Fruit fly (Drosophila melanogaster) whole organism, wandering third instar larva: ENCODE measurements around the gene ds.

Source experiments
- Abd-B ChIP-seq: fragments of >200 bp; optimal IDR thresholded peaks from 2 replicates; lab custom pipeline; 2017; ENCODE audit warnings: missing biosample characterization, missing genetic modification characterization
- CG32264 ChIP-seq: fragments of 200-800 bp; sonication (Bioruptor generic); optimal IDR thresholded peaks from 2 replicates; lab custom pipeline; 2016; ENCODE audit warnings: missing biosample characterization, missing genetic modification characterization
- CG9705 ChIP-seq: fragments of 200-800 bp; sonication (Bioruptor generic); optimal IDR thresholded peaks from 2 replicates; lab custom pipeline; 2018; ENCODE audit warnings: missing biosample characterization, mild to moderate bottlenecking, missing genetic modification characterization
- CrebA ChIP-seq: fragments of 200-800 bp; sonication (Bioruptor generic); optimal IDR thresholded peaks from 2 replicates; lab custom pipeline; 2016; ENCODE audit warnings: missing biosample characterization, mild to moderate bottlenecking, missing genetic modification characterization, borderline replicate concordance
- Dfd ChIP-seq: fragments of >200 bp; optimal IDR thresholded peaks from 2 replicates; lab custom pipeline; 2017; ENCODE audit warnings: missing biosample characterization, missing genetic modification characterization
- Dif ChIP-seq: fragments of 200-275, 200-300 bp; sonication (Bioruptor generic); optimal IDR thresholded peaks from 2 replicates; lab custom pipeline; 2018; ENCODE audit warnings: missing biosample characterization, missing genetic modification characterization; ENCODE audit not compliant: partially characterized antibody
- GATAd ChIP-seq: sonication (Bioruptor generic); optimal IDR thresholded peaks from 2 replicates; lab custom pipeline; 2016; ENCODE audit warnings: missing biosample characterization, missing genetic modification characterization
- HLH106 ChIP-seq: fragments of 200-800 bp; optimal IDR thresholded peaks from 3 replicates; lab custom pipeline; 2019; ENCODE audit warnings: missing biosample characterization, mild to moderate bottlenecking, missing genetic modification characterization, moderate library complexity
- Hnf4 ChIP-seq: fragments of 200-800 bp; sonication (Bioruptor generic); optimal IDR thresholded peaks from 2 replicates; lab custom pipeline; 2016; ENCODE audit warnings: missing biosample characterization, mild to moderate bottlenecking, missing genetic modification characterization
- Hr78 ChIP-seq: fragments of >200 bp; optimal IDR thresholded peaks from 2 replicates; lab custom pipeline; 2017; ENCODE audit warnings: missing biosample characterization, missing genetic modification characterization
- Hr83 ChIP-seq: fragments of 200-300 bp; sonication (Bioruptor generic); optimal IDR thresholded peaks from 2 replicates; lab custom pipeline; 2016; ENCODE audit warnings: missing biosample characterization, mild to moderate bottlenecking, missing genetic modification characterization, moderate library complexity; ENCODE audit not compliant: poor library complexity, severe bottlenecking
- Jra ChIP-seq: sonication (Bioruptor generic); optimal IDR thresholded peaks from 2 replicates; lab custom pipeline; 2016; ENCODE audit warnings: missing biosample characterization, missing genetic modification characterization
- Mio ChIP-seq: sonication (Bioruptor generic); optimal IDR thresholded peaks from 2 replicates; lab custom pipeline; 2016; ENCODE audit warnings: missing biosample characterization, missing genetic modification characterization
- Myc ChIP-seq: fragments of >200 bp; optimal IDR thresholded peaks from 2 replicates; lab custom pipeline; 2017
- N ChIP-seq: fragments of >200 bp; optimal IDR thresholded peaks from 2 replicates; lab custom pipeline; 2018; ENCODE audit warnings: missing biosample characterization, missing external identifiers, missing genetic modification characterization
- OdsH ChIP-seq: fragments of 200-800 bp; sonication (Bioruptor generic); optimal IDR thresholded peaks from 2 replicates; lab custom pipeline; 2016; ENCODE audit warnings: missing biosample characterization, mild to moderate bottlenecking, missing genetic modification characterization
- Rel ChIP-seq, 2 experiments: fragments of 200-800 bp; sonication (Bioruptor generic) in 1 of 2; optimal IDR thresholded peaks; 2 replicates in 1 of 2; 3 replicates in 1 of 2; lab custom pipeline; 2016 to 2019; ENCODE audit warnings: mild to moderate bottlenecking in 2 of 2, missing biosample characterization in 2 of 2, missing genetic modification characterization in 2 of 2, moderate library complexity in 1 of 2
- Sp1 ChIP-seq: fragments of 200-800 bp; sonication (Bioruptor generic); optimal IDR thresholded peaks from 3 replicates; lab custom pipeline; 2019; ENCODE audit warnings: missing biosample characterization, mild to moderate bottlenecking, missing genetic modification characterization, moderate library complexity
- Vsx2 ChIP-seq: fragments of 200-300, 225-300 bp; sonication (Bioruptor generic); optimal IDR thresholded peaks from 2 replicates; lab custom pipeline; 2018; ENCODE audit warnings: missing biosample characterization, missing genetic modification characterization; ENCODE audit not compliant: partially characterized antibody
- br ChIP-seq: fragments of 200-800 bp; sonication (Bioruptor generic); optimal IDR thresholded peaks from 2 replicates; lab custom pipeline; 2016; ENCODE audit warnings: missing biosample characterization, missing genetic modification characterization
- brk ChIP-seq: fragments of 200-800 bp; sonication (Bioruptor generic); optimal IDR thresholded peaks from 2 replicates; lab custom pipeline; 2016; ENCODE audit warnings: missing biosample characterization, mild to moderate bottlenecking, missing genetic modification characterization
- dl ChIP-seq, 2 experiments: fragments of 175-275, 200-275 bp in 1 of 2; fragments of 200-275 bp in 1 of 2; sonication (Bioruptor generic); optimal IDR thresholded peaks; lab custom pipeline; 2018; ENCODE audit warnings: mild to moderate bottlenecking in 2 of 2, missing biosample characterization in 2 of 2, missing genetic modification characterization in 2 of 2, moderate library complexity in 2 of 2; ENCODE audit not compliant: partially characterized antibody in 2 of 2, insufficient read depth in 1 of 2
- dmrt93B ChIP-seq: fragments of 200-800 bp; sonication (Bioruptor generic); optimal IDR thresholded peaks from 2 replicates; lab custom pipeline; 2018; ENCODE audit warnings: missing biosample characterization, mild to moderate bottlenecking, missing genetic modification characterization
- dsf ChIP-seq: sonication (Bioruptor generic); optimal IDR thresholded peaks from 2 replicates; lab custom pipeline; 2016; ENCODE audit warnings: missing biosample characterization, missing genetic modification characterization, borderline replicate concordance
- ey ChIP-seq: fragments of 200-800 bp; sonication (Bioruptor generic); optimal IDR thresholded peaks from 2 replicates; lab custom pipeline; 2016; ENCODE audit warnings: missing biosample characterization, missing genetic modification characterization
- foxo ChIP-seq, 2 experiments: fragments of 200-800 bp; sonication (Bioruptor generic); optimal IDR thresholded peaks; 2 replicates in 1 of 2; 3 replicates in 1 of 2; lab custom pipeline; 2016 to 2017; ENCODE audit warnings: missing biosample characterization in 2 of 2, missing genetic modification characterization in 2 of 2
- fru ChIP-seq: fragments of 200-800 bp; sonication (Bioruptor generic); optimal IDR thresholded peaks from 3 replicates; lab custom pipeline; 2016; ENCODE audit warnings: missing biosample characterization, mild to moderate bottlenecking, missing genetic modification characterization
- h ChIP-seq: fragments of 200-800 bp; sonication (Bioruptor generic); optimal IDR thresholded peaks from 3 replicates; lab custom pipeline; 2016; ENCODE audit warnings: missing biosample characterization, mild to moderate bottlenecking, missing genetic modification characterization
- jim ChIP-seq: fragments of 175-275, 200-325 bp; sonication (Bioruptor generic); optimal IDR thresholded peaks from 2 replicates; lab custom pipeline; 2016; ENCODE audit warnings: missing biosample characterization, mild to moderate bottlenecking, missing genetic modification characterization
- lola ChIP-seq: fragments of >200 bp; optimal IDR thresholded peaks from 2 replicates; lab custom pipeline; 2017; ENCODE audit warnings: missing biosample characterization, missing genetic modification characterization
- pan ChIP-seq: fragments of >200 bp; optimal IDR thresholded peaks from 2 replicates; lab custom pipeline; 2017
- psq ChIP-seq: fragments of 200-800 bp; sonication (Bioruptor generic); optimal IDR thresholded peaks from 3 replicates; lab custom pipeline; 2017; ENCODE audit warnings: missing biosample characterization, mild to moderate bottlenecking, missing genetic modification characterization, moderate library complexity
- rgr ChIP-seq: fragments of 200-800 bp; sonication (Bioruptor generic); optimal IDR thresholded peaks from 3 replicates; lab custom pipeline; 2016; ENCODE audit warnings: missing biosample characterization, mild to moderate bottlenecking, missing genetic modification characterization
- sage ChIP-seq: fragments of 200-800 bp; sonication (Bioruptor generic); optimal IDR thresholded peaks from 2 replicates; lab custom pipeline; 2016; ENCODE audit warnings: missing biosample characterization, mild to moderate bottlenecking, missing genetic modification characterization
- sv ChIP-seq: fragments of 200-800 bp; sonication (Bioruptor generic); optimal IDR thresholded peaks from 3 replicates; lab custom pipeline; 2016; ENCODE audit warnings: missing biosample characterization, missing genetic modification characterization
- tai ChIP-seq: sonication (Bioruptor generic); optimal IDR thresholded peaks from 2 replicates; lab custom pipeline; 2016; ENCODE audit warnings: missing biosample characterization, missing genetic modification characterization
- usp ChIP-seq: fragments of >200 bp; optimal IDR thresholded peaks from 2 replicates; lab custom pipeline; 2017; ENCODE audit warnings: missing biosample characterization, missing genetic modification characterization
- woc ChIP-seq: sonication (Bioruptor generic); optimal IDR thresholded peaks from 2 replicates; lab custom pipeline; 2016; ENCODE audit warnings: missing biosample characterization, mild to moderate bottlenecking, missing genetic modification characterization

Gene ds

dm6 chr2L:623210-623873 lies 91.4 kb downstream of the ds start:
- TF ChIP-seq lola (no peak), Dfd (GFP tag; lab: Kevin White, UChicago) (no peak), sage (no peak), brk (GFP tag; lab: Kevin White, UChicago) (no peak), tai (GFP tag; lab: Kevin White, UChicago) (no peak), Rel (GFP tag; optimal IDR thresholded peaks at IDR 0.05; lab: Kevin White, UChicago) (no peak), Rel (tag; optimal IDR thresholded peaks at IDR 0.05; lab: Kevin White, UChicago) (no peak), ey (peak; percentile 62), OdsH (GFP tag; lab: Kevin White, UChicago) (peak; percentile 30), dsf (GFP tag; lab: Kevin White, UChicago) (no peak), Hr83 (GFP tag; lab: Kevin White, UChicago) (peak; percentile 31), usp (GFP tag; lab: Kevin White, UChicago) (no peak), jim (no peak), Myc (lab: Kevin White, UChicago) (no peak), pan (no peak), HLH106 (tag; lab: Kevin White, UChicago) (no peak), Dif (GFP tag; lab: Kevin White, UChicago) (peak; percentile 11), woc (GFP tag; lab: Kevin White, UChicago) (peak; percentile 64), CG32264 (GFP tag; lab: Kevin White, UChicago) (no peak), CG9705 (GFP tag; lab: Kevin White, UChicago) (no peak), CrebA (GFP tag; lab: Kevin White, UChicago) (no peak), br (GFP tag; lab: Kevin White, UChicago) (no peak), N (GFP tag; lab: Kevin White, UChicago) (no peak), Sp1 (GFP tag; lab: Kevin White, UChicago) (no peak), h (GFP tag; lab: Kevin White, UChicago) (peak; percentile 74), dmrt93B (GFP tag; lab: Kevin White, UChicago) (no peak), psq (GFP tag; lab: Kevin White, UChicago) (peak; percentile 23), sv (GFP tag; lab: Kevin White, UChicago) (no peak), dl (GFP tag; optimal IDR thresholded peaks at IDR 0.05; lab: Kevin White, UChicago; ENCODE audit: insufficient read depth in 1 of 2, partially characterized antibody in 2 of 2) (no peak), rgr (GFP tag; lab: Kevin White, UChicago) (peak; percentile 59), fru (GFP tag; lab: Kevin White, UChicago) (peak; percentile 53), Vsx2 (GFP tag; lab: Kevin White, UChicago) (peak; percentile 75), Abd-B (GFP tag; lab: Kevin White, UChicago) (no peak), Hnf4 (GFP tag; lab: Kevin White, UChicago) (no peak), Hr78 (GFP tag; lab: Kevin White, UChicago) (no peak), GATAd (GFP tag; lab: Kevin White, UChicago) (no peak), Jra (GFP tag; lab: Kevin White, UChicago) (no peak), Mio (GFP tag; lab: Kevin White, UChicago) (no peak), foxo (GFP tag; optimal IDR thresholded peaks at IDR 0.05; lab: Kevin White, UChicago) (peak in 1 of 2 experiments; percentile 60)

- TF ChIP-seq tai (GFP tag; lab: Kevin White, UChicago) (no peak), dmrt93B (GFP tag; lab: Kevin White, UChicago) (no peak), N (GFP tag; lab: Kevin White, UChicago) (no peak), brk (GFP tag; lab: Kevin White, UChicago) (no peak), fru (GFP tag; lab: Kevin White, UChicago) (no peak)
- TF ChIP-seq, all 38 proteins: peak for 0
These were observed 93.7 kb downstream of the ds start, which contains the start of gene lectin-21Cb for dm6 chr2L:621101-621500. Gene lectin-21Cb (minus strand): TSS chr2L:621201.
